Worm (Caenorhabditis elegans): ENCODE data around the gene sru-38.

The sru-38 gene

DNA sequence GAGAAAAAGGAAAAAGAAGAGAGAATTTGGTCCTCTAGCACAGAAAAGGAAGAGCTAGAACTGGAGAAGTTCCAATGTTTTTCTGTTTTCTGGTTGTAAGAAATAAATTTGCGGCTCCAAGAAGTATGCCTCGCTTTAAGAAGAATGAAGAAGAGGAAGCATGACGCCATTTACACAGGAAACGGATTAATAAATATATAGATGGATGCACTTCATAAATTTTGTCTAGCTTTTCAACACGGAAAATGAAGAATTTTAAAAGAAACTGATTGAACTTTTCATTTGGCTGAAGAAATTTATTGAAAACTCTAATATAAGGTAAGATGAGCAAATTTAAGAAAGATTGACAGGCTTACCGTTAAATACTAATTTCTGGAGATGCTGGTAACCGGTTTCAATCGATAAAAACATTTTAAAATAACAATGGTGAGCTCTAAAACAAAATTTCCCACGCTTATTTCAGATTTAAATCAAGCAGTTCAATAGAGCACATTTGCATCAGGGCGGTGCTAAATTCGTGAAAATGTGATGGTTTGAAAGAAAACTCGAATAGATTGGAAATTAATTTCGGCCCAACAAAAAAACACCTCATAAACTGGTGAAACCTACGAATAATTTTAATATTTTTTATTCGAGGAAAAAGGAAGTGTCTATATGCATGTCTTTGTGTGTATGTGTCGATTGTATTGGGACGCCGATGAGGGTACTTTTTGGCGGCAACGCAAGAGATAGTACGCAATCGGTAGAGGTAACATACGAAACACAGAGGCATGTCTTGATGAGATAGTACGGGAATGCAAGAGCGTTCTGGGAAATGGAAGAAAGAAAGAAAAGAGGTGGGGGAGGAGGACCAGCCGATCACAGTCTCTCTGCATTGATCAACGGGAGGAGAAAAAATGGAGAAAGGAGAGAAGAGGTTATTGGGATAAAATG is 20.3 kb upstream of the sru-38 start:
- TF ChIP-seq aly-1 (tag; optimal IDR thresholded peaks at IDR 0.05) (peak; percentile 24), sea-1 (GFP tag; conservative IDR thresholded peaks at IDR 0.05) (no peak), B0310.2 (tag; optimal IDR thresholded peaks at IDR 0.05) (peak; percentile 35)

DNA sequence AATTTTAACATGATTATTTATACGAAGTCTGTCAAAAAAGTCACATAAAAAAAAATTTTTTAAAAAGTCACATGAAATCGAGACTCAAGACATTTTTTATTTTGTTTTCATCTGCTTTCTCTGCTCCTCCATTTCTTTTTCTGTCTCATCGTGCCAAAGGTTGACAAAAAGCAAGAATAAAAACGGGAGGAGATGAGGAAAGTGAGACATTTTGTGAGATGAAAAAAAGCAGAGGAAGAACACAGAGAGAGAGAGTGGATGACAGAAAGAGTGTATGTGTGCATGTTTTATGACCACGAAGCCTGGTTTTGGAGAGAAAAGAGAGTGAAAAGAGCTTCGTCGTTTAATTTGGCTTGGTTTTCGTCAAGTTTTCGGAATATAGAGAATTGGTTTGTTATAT is 18.0 kb upstream of the sru-38 start:
- TF ChIP-seq sea-1 (GFP tag; conservative IDR thresholded peaks at IDR 0.05) (no peak), ama-1 (optimal IDR thresholded peaks at IDR 0.05) (no peak), ceh-13 (GFP tag; optimal IDR thresholded peaks at IDR 0.05) (no peak), tra-4 (tag; optimal IDR thresholded peaks at IDR 0.05) (no peak), pes-1 (GFP tag; IDR thresholded peaks at IDR 0.05) (no peak), F13C5.2 (tag; optimal IDR thresholded peaks at IDR 0.05) (no peak), hmbx-1 (tag; optimal IDR thresholded peaks at IDR 0.05) (no peak), tbx-11 (GFP tag; IDR thresholded peaks at IDR 0.05) (no peak), tbx-37 (GFP tag; conservative IDR thresholded peaks at IDR 0.05) (no peak), flt-1 (GFP tag; IDR thresholded peaks at IDR 0.05) (no peak), ets-7 (tag; optimal IDR thresholded peaks at IDR 0.05) (no peak), scrt-1 (GFP tag; IDR thresholded peaks at IDR 0.05) (no peak), hnd-1 (tag; optimal IDR thresholded peaks at IDR 0.05) (no peak), B0310.2 (tag; optimal IDR thresholded peaks at IDR 0.05) (no peak), ceh-36 (tag; optimal IDR thresholded peaks at IDR 0.05) (no peak), aly-1 (tag; optimal IDR thresholded peaks at IDR 0.05) (no peak), hmg-4 (GFP tag; optimal IDR thresholded peaks at IDR 0.05) (no peak)

DNA sequence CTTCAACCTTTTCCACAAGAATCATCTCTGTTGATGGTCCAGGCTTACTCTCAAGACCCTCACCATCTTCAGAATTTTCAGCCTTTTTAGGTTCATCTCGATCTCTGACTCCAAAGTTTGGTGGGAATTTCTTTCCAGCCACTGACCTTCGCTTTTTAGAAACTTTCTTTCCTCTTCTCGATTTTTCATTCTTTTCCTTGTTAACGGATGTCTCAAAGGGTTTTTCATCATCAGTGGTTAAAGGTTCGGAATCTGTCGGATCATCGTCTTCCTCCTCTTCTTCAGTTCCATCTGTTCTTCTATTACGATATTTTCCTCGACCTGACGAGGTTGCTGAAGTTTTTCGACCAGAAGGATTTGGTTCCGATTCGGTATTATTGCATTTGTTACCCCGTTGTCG is 12.7 kb upstream of the sru-38 start:
- TF ChIP-seq ets-7 (tag; optimal IDR thresholded peaks at IDR 0.05) (no peak), hnd-1 (tag; optimal IDR thresholded peaks at IDR 0.05) (no peak), tra-4 (tag; optimal IDR thresholded peaks at IDR 0.05) (no peak), ceh-13 (GFP tag; optimal IDR thresholded peaks at IDR 0.05) (no peak), flt-1 (GFP tag; IDR thresholded peaks at IDR 0.05) (no peak), ama-1 (optimal IDR thresholded peaks at IDR 0.05) (no peak), tbx-37 (GFP tag; conservative IDR thresholded peaks at IDR 0.05) (no peak), sea-1 (GFP tag; conservative IDR thresholded peaks at IDR 0.05) (no peak), B0310.2 (tag; optimal IDR thresholded peaks at IDR 0.05) (no peak), hmg-4 (GFP tag; optimal IDR thresholded peaks at IDR 0.05) (no peak), scrt-1 (GFP tag; IDR thresholded peaks at IDR 0.05) (no peak), hmbx-1 (tag; optimal IDR thresholded peaks at IDR 0.05) (no peak), tbx-11 (GFP tag; IDR thresholded peaks at IDR 0.05) (no peak), ceh-36 (tag; optimal IDR thresholded peaks at IDR 0.05) (no peak), aly-1 (tag; optimal IDR thresholded peaks at IDR 0.05) (no peak), F13C5.2 (tag; optimal IDR thresholded peaks at IDR 0.05) (no peak), pes-1 (GFP tag; IDR thresholded peaks at IDR 0.05) (no peak)

DNA sequence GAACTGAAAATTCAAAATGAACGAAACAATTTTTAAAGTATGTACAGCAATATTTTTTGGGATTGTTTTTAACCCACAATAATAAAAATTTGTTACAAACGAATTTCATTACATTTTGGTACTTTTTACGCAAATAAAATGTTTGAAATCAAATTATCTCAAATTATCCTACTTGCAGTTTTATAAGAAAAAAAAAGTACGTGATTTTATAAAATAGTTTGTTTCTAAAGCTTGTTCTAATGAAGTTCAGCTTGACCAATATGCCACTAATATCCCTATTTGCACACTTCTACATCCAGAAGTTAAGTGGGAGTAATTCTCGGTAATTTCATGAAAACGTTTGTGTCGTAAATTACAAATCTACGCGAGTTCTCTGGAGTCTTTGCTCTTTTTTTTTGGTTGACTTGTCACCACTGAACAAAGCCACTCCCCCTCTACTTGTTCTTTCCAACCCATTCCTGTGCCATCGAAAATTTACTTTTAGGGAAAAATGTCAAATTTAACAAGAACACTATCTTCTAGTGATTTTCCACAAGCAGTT is 7.6 kb upstream of the sru-38 start, which contains the start of gene sru-8:
Gene sru-8, plus strand, starts transcription at position 491 of the 541 bp plus-strand sequence.
- TF ChIP-seq B0310.2 (tag; optimal IDR thresholded peaks at IDR 0.05) (no peak), tra-4 (tag; optimal IDR thresholded peaks at IDR 0.05) (no peak), sea-1 (GFP tag; conservative IDR thresholded peaks at IDR 0.05) (no peak), ceh-13 (GFP tag; optimal IDR thresholded peaks at IDR 0.05) (no peak), hmbx-1 (tag; optimal IDR thresholded peaks at IDR 0.05) (no peak), ets-7 (tag; optimal IDR thresholded peaks at IDR 0.05) (no peak), F13C5.2 (tag; optimal IDR thresholded peaks at IDR 0.05) (no peak), pes-1 (GFP tag; IDR thresholded peaks at IDR 0.05) (no peak), hmg-4 (GFP tag; optimal IDR thresholded peaks at IDR 0.05) (no peak), flt-1 (GFP tag; IDR thresholded peaks at IDR 0.05) (no peak)

DNA sequence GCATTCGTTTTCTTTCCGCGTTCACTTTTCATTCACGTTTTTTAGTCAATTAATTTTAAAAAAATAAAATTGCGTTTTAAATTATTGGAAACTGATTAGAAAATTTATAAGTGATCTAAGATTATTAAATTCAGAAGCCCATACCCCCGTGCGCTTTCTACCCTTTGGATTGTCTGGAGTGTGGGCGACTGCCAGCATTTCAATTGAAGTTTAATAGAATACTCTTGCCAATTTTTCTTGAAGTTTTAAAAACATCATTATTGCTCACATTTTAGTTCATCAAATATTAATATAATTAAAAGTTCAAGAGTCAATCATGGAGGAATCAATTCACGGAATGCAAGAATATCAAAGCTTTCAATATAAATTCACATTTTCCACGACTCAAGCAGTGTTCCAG is 5.5 kb upstream of the sru-38 start, which contains the start of gene sru-36:
Gene sru-36, plus strand, starts transcription at position 301 of the 400 bp plus-strand sequence.
- TF ChIP-seq hnd-1 (tag; optimal IDR thresholded peaks at IDR 0.05): no peak
- TF ChIP-seq sea-1 (GFP tag; conservative IDR thresholded peaks at IDR 0.05): no peak

DNA sequence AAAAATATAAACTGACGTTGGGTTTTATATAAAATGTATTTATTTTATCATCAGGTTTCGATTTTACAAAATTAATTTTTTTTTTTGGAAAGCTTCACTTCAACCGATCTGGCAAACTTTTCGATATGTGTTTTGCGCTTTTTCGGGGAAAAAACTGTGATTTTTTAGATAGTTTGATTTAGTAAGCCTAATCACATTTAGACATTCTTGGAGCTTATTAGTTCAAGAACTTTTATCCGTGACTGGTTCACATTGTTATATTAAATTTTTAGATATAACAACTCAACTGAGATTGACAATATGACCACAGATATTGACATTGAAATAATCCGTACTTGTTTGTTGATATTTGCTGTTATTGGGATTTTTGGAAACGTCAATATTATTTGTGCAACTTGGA is 1.8 kb upstream of the sru-38 start, which contains the start of gene srsx-21:
Gene srsx-21, plus strand, starts transcription at position 301 of the 400 bp plus-strand sequence.
- TF ChIP-seq scrt-1 (GFP tag; IDR thresholded peaks at IDR 0.05): no peak
- TF ChIP-seq aly-1 (tag; optimal IDR thresholded peaks at IDR 0.05): no peak
- TF ChIP-seq ceh-36 (tag; optimal IDR thresholded peaks at IDR 0.05): no peak
- TF ChIP-seq ceh-13 (GFP tag; optimal IDR thresholded peaks at IDR 0.05): no peak
- no peak for TF ChIP-seq tbx-37 (GFP tag; conservative IDR thresholded peaks at IDR 0.05)
- no peak for TF ChIP-seq flt-1 (GFP tag; IDR thresholded peaks at IDR 0.05)
- TF ChIP-seq hmg-4 (GFP tag; optimal IDR thresholded peaks at IDR 0.05): no peak
- no peak for TF ChIP-seq F13C5.2 (tag; optimal IDR thresholded peaks at IDR 0.05)
- TF ChIP-seq tra-4 (tag; optimal IDR thresholded peaks at IDR 0.05): no peak
- no peak for TF ChIP-seq pes-1 (GFP tag; IDR thresholded peaks at IDR 0.05)
- no peak for TF ChIP-seq sea-1 (GFP tag; conservative IDR thresholded peaks at IDR 0.05)
- no peak for TF ChIP-seq B0310.2 (tag; optimal IDR thresholded peaks at IDR 0.05)
- no peak for TF ChIP-seq ets-7 (tag; optimal IDR thresholded peaks at IDR 0.05)

DNA sequence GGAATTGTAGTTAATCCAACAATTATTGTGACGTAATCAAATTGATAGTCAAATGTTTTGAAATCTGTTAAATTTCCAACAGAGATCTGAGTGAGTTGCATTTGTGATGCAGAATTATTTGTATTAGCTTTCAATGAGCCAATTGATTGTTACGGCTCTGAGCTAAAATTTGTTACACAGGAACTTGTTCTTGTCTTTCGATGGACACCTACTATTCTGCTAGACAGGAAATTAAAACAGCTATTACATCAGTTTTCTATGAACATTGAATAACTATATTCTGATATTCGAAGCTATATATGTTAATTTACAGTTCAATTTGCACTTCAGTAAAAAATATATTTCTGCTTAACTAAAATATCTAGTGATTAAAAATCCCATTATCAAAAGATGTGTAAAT is 1.9 kb downstream of the sru-38 start, which contains the start of gene sru-40:
Gene sru-40, minus strand, starts transcription at position 101 of the 400 bp plus-strand sequence.
- TF ChIP-seq tra-4 (tag; optimal IDR thresholded peaks at IDR 0.05) (no peak), flt-1 (GFP tag; IDR thresholded peaks at IDR 0.05) (no peak), hmg-4 (GFP tag; optimal IDR thresholded peaks at IDR 0.05) (no peak), pes-1 (GFP tag; IDR thresholded peaks at IDR 0.05) (no peak), F13C5.2 (tag; optimal IDR thresholded peaks at IDR 0.05) (no peak), ceh-36 (tag; optimal IDR thresholded peaks at IDR 0.05) (no peak), hmbx-1 (tag; optimal IDR thresholded peaks at IDR 0.05) (no peak), aly-1 (tag; optimal IDR thresholded peaks at IDR 0.05) (no peak), ama-1 (optimal IDR thresholded peaks at IDR 0.05) (no peak), ets-7 (tag; optimal IDR thresholded peaks at IDR 0.05) (no peak), hnd-1 (tag; optimal IDR thresholded peaks at IDR 0.05) (no peak), tbx-11 (GFP tag; IDR thresholded peaks at IDR 0.05) (no peak), tbx-37 (GFP tag; conservative IDR thresholded peaks at IDR 0.05) (no peak), scrt-1 (GFP tag; IDR thresholded peaks at IDR 0.05) (no peak)

Data from whole organism, early embryonic.